Fruit fly (Drosophila melanogaster) whole organism, adult: Measurements from ENCODE around the gene CG18641.

Experiments
- CG11617 ChIP-seq: fragments of 200-800 bp; sonication (Bioruptor generic); optimal IDR thresholded peaks from 2 replicates; lab custom pipeline; 2017; ENCODE audit warnings: mild to moderate bottlenecking, missing biosample characterization, missing genetic modification reagents, missing genetic modification characterization
- CG12768 ChIP-seq: fragments of 200-800 bp; sonication (Bioruptor generic); optimal IDR thresholded peaks from 2 replicates; lab custom pipeline; 2017; ENCODE audit warnings: missing biosample characterization, missing genetic modification characterization, mild to moderate bottlenecking, moderate library complexity, missing genetic modification reagents
- CG14711 ChIP-seq: fragments of 200-800 bp; sonication (Bioruptor generic); optimal IDR thresholded peaks from 2 replicates; lab custom pipeline; 2018; ENCODE audit warnings: missing biosample characterization, mild to moderate bottlenecking, missing genetic modification characterization, moderate library complexity
- CG1620 ChIP-seq: fragments of 200-800 bp; sonication (Bioruptor generic); optimal IDR thresholded peaks from 2 replicates; lab custom pipeline; 2016; ENCODE audit warnings: missing biosample characterization, missing genetic modification characterization
- CG33017 ChIP-seq: fragments of 200-800 bp; sonication (Bioruptor generic); optimal IDR thresholded peaks from 2 replicates; lab custom pipeline; 2018; ENCODE audit warnings: missing biosample characterization, mild to moderate bottlenecking, missing genetic modification characterization, moderate library complexity
- CG5204 ChIP-seq: fragments of 200-800 bp; sonication (Bioruptor generic); optimal IDR thresholded peaks from 2 replicates; lab custom pipeline; 2016; ENCODE audit warnings: missing biosample characterization, missing genetic modification characterization
- CG7045 ChIP-seq: fragments of 200-800 bp; sonication (Bioruptor generic); optimal IDR thresholded peaks from 2 replicates; lab custom pipeline; 2017; ENCODE audit warnings: missing biosample characterization, mild to moderate bottlenecking, missing genetic modification characterization
- CG7101 ChIP-seq: fragments of 200-800 bp; sonication (Bioruptor generic); optimal IDR thresholded peaks from 2 replicates; lab custom pipeline; 2018; ENCODE audit warnings: missing biosample characterization, mild to moderate bottlenecking, missing genetic modification characterization, moderate library complexity
- Clk ChIP-seq: fragments of 200-800 bp; sonication (Bioruptor generic); optimal IDR thresholded peaks from 2 replicates; lab custom pipeline; 2017; ENCODE audit warnings: missing biosample characterization, missing genetic modification characterization
- Crg-1 ChIP-seq: fragments of 200-800 bp; sonication (Bioruptor generic); optimal IDR thresholded peaks from 2 replicates; lab custom pipeline; 2016; ENCODE audit warnings: missing biosample characterization, missing genetic modification characterization
- Hr96 ChIP-seq: fragments of 200-800 bp; sonication (Bioruptor generic); optimal IDR thresholded peaks from 2 replicates; lab custom pipeline; 2016; ENCODE audit warnings: missing biosample characterization, missing genetic modification characterization
- Mnt ChIP-seq: fragments of 200-800 bp; sonication (Bioruptor generic); optimal IDR thresholded peaks from 2 replicates; lab custom pipeline; 2016; ENCODE audit warnings: missing biosample characterization, mild to moderate bottlenecking, missing genetic modification characterization
- bab1 ChIP-seq: fragments of 200-800 bp; sonication (Bioruptor generic); optimal IDR thresholded peaks from 3 replicates; lab custom pipeline; 2019; ENCODE audit warnings: missing biosample characterization, mild to moderate bottlenecking, missing genetic modification characterization, moderate library complexity
- cic ChIP-seq: fragments of 200-800 bp; sonication (Bioruptor generic); optimal IDR thresholded peaks from 2 replicates; lab custom pipeline; 2017; ENCODE audit warnings: missing biosample characterization, mild to moderate bottlenecking, missing genetic modification characterization, moderate library complexity
- cnc ChIP-seq, 2 experiments: fragments of >200 bp; optimal IDR thresholded peaks; 2 replicates each; lab custom pipeline; 2017
- kay ChIP-seq: fragments of 200-800 bp; sonication (Bioruptor generic); peaks from one replicate; lab custom pipeline; 2016; ENCODE audit warnings: missing biosample characterization, missing genetic modification characterization, borderline replicate concordance
- ovo ChIP-seq: fragments of 200-800 bp; sonication (Bioruptor generic); optimal IDR thresholded peaks from 2 replicates; lab custom pipeline; 2016; ENCODE audit warnings: missing biosample characterization, missing genetic modification characterization
- pad ChIP-seq: fragments of 200-800 bp; sonication (Bioruptor generic); optimal IDR thresholded peaks from 3 replicates; lab custom pipeline; 2017; ENCODE audit warnings: missing biosample characterization, missing genetic modification characterization, mild to moderate bottlenecking, moderate library complexity, missing genetic modification reagents
- tj ChIP-seq: fragments of 200-800 bp; sonication (Bioruptor generic); optimal IDR thresholded peaks from 3 replicates; lab custom pipeline; 2017; ENCODE audit warnings: missing biosample characterization, mild to moderate bottlenecking, missing genetic modification characterization, moderate library complexity
- toe ChIP-seq: fragments of 200-800 bp; sonication (Bioruptor generic); optimal IDR thresholded peaks from 2 replicates; lab custom pipeline; 2016; ENCODE audit warnings: missing biosample characterization, missing genetic modification characterization

Gene CG18641

DNA sequence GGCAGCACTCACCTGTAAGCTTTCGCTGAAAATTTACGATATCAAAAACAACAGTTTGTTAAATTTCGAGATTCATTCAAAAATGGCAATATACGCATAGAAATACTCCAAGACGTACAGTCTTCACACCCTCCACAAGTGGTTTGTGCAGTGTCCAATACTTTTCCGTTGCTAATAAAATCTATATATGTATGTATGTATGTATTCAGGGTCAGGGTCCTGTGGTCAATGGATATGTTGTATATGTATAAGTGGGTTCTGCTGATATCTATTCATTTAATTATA lies 38.8 kb downstream of the CG18641 start:
- TF ChIP-seq cic (GFP tag; lab: Kevin White, UChicago) (peak; percentile 66), CG7101 (tag; lab: Kevin White, UChicago) (no peak)

DNA sequence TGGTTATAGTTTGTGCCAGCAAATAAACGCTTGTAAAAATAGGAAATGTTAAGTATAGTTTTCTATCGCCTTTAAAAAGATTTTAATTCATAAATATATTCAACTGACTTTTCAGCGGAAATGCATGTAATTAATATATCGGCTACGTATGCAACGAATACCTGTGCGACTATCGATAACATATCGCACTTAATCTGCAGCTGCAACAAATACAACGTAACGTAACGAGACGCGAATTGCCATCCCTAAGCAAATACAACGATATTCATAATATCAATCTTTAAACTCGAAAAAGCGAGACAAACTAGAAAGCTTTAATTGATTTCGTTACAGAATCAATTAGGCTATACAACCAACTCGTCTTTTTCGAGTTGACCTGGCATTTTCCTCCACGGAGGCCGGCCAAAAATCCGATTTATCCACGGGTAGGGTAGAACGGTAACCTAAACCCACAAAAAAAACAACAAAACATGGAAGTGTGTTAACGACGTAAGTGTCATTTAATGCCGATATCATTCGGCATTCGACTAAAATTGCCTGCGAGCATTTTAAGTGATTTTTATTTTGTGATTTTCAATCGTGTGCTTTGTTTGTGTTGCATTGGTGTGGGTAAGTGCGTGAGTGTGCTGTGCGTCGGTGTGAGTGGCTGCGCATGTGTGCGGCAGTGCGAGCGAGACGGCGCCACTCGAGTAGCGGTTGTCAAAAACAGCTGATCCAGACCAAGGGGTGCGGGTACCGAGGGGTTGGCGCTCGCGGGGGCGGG lies 39.3 kb downstream of the CG18641 start, which contains the start of gene Atxn7:
Gene Atxn7, plus strand, starts transcription at position 187 of the 763 bp plus-strand sequence.
- peak; percentile 49 for TF ChIP-seq tj
- TF ChIP-seq CG11617 (GFP tag; lab: Kevin White, UChicago) = peak; percentile 82
- TF ChIP-seq kay = no peak
- TF ChIP-seq CG5204 = peak; percentile 75
- TF ChIP-seq cnc (optimal IDR thresholded peaks at IDR 0.05; lab: Kevin White, UChicago) = no peak
- TF ChIP-seq Crg-1 (GFP tag; lab: Kevin White, UChicago) = peak; percentile 84
- peak; percentile 80 for TF ChIP-seq Hr96 (GFP tag; lab: Kevin White, UChicago)
- peak; percentile 87 for TF ChIP-seq CG7101 (tag; lab: Kevin White, UChicago)
- TF ChIP-seq pad (GFP tag; lab: Kevin White, UChicago) = peak; percentile 91
- peak; percentile 39 for TF ChIP-seq CG14711 (tag; lab: Kevin White, UChicago)
- TF ChIP-seq cic (GFP tag; lab: Kevin White, UChicago) = peak; percentile 49
- TF ChIP-seq CG1620 = peak; percentile 80
- TF ChIP-seq bab1 (GFP tag; lab: Kevin White, UChicago) = peak; percentile 88
- TF ChIP-seq ovo (GFP tag; lab: Kevin White, UChicago) = peak; percentile 92
- peak; percentile 70 for TF ChIP-seq Mnt (GFP tag; lab: Kevin White, UChicago)
- TF ChIP-seq CG12768 = peak; percentile 28
- peak; percentile 76 for TF ChIP-seq CG33017
- peak; percentile 74 for TF ChIP-seq CG7045 (GFP tag; lab: Kevin White, UChicago)
- TF ChIP-seq toe (GFP tag; lab: Kevin White, UChicago) = peak; percentile 80
- peak; percentile 12 for TF ChIP-seq Clk (GFP tag; lab: Kevin White, UChicago)

DNA sequence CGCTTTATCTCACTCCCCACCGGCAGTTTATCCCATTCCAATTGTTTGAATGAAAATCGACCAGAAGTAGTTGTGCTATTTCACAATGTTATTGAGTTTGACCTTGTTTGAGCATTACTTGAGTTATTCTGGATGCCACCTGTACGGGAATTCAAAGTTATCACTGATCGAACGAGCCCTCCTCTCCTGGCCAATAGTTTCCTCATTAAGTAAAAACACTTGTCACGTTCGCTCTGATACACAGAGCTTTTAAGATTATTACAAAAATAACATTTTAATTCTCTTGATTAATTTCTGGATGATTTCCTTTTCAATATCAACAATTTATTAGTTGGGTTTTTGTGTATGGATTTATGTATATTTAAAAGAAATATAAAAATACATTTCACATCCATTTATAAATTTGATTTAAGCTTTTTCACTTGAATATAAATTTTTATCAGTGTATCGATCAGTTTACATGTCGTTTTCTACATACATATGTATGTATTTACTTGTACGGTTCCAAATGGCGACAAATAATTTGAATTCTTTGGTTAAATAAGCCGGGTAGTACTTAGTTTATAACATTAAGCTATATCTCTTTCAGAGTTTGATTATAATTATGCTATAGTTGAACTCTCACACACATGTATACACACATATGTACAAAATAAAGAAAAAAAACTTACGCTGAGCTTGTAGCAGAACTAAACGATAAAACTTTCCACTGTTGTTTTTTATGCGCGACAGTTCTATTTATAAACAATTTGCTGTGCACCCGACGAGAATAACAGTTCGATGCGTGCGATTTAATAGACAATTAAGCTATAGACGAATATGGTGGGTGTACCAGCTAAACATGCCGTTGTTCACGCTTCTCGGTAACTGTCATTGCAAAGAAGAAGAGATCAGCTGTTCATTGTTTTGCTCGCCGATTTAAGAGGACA lies 41.0 kb downstream of the CG18641 start, which contains the start of the genes CG3609 and CG15390:
Gene CG3609, minus strand, starts transcription at position 810 of the 929 bp plus-strand sequence.
Gene CG15390, plus strand, starts transcription at position 896 of the 929 bp plus-strand sequence.
- peak; percentile 89 for TF ChIP-seq Hr96 (GFP tag; lab: Kevin White, UChicago)
- peak; percentile 67 for TF ChIP-seq tj
- TF ChIP-seq CG33017 = peak; percentile 92
- TF ChIP-seq kay = no peak
- TF ChIP-seq cnc (optimal IDR thresholded peaks at IDR 0.05; lab: Kevin White, UChicago) = peak in 1 of 2 experiments; percentile 38
- TF ChIP-seq CG11617 (GFP tag; lab: Kevin White, UChicago) = peak; percentile 86
- TF ChIP-seq CG5204 = peak; percentile 88
- peak; percentile 83 for TF ChIP-seq CG7101 (tag; lab: Kevin White, UChicago)
- peak; percentile 62 for TF ChIP-seq pad (GFP tag; lab: Kevin White, UChicago)
- TF ChIP-seq toe (GFP tag; lab: Kevin White, UChicago) = peak; percentile 90
- peak; percentile 94 for TF ChIP-seq bab1 (GFP tag; lab: Kevin White, UChicago)
- peak; percentile 65 for TF ChIP-seq CG14711 (tag; lab: Kevin White, UChicago)
- TF ChIP-seq Mnt (GFP tag; lab: Kevin White, UChicago) = peak; percentile 96
- peak; percentile 95 for TF ChIP-seq CG1620
- TF ChIP-seq CG7045 (GFP tag; lab: Kevin White, UChicago) = peak; percentile 78
- TF ChIP-seq CG12768 = peak; percentile 78
- no peak for TF ChIP-seq Clk (GFP tag; lab: Kevin White, UChicago)
- peak; percentile 86 for TF ChIP-seq cic (GFP tag; lab: Kevin White, UChicago)
- TF ChIP-seq Crg-1 (GFP tag; lab: Kevin White, UChicago) = peak; percentile 86
- TF ChIP-seq ovo (GFP tag; lab: Kevin White, UChicago) = peak; percentile 79

DNA sequence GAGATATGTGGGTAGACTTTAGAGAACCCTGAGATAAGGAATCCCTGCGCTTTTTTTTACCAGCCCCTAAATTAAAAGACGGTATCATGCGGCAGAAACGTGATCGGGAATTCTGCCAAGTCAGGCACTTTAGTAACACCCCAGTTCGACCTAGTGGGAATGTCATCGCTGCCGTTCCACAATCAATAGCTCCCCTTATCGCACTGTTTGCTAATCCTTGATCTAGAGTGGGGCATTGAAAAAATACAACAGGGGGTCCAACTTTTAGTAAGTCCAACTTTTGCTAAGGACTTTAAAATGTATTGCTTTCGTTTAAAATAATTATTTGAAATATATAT lies 43.0 kb downstream of the CG18641 start:
- TF ChIP-seq bab1 (GFP tag; lab: Kevin White, UChicago) (no peak), tj (peak; percentile 62), cnc (optimal IDR thresholded peaks at IDR 0.05; lab: Kevin White, UChicago) (peak; percentile 38 to 93), kay (peak; percentile 65)

DNA sequence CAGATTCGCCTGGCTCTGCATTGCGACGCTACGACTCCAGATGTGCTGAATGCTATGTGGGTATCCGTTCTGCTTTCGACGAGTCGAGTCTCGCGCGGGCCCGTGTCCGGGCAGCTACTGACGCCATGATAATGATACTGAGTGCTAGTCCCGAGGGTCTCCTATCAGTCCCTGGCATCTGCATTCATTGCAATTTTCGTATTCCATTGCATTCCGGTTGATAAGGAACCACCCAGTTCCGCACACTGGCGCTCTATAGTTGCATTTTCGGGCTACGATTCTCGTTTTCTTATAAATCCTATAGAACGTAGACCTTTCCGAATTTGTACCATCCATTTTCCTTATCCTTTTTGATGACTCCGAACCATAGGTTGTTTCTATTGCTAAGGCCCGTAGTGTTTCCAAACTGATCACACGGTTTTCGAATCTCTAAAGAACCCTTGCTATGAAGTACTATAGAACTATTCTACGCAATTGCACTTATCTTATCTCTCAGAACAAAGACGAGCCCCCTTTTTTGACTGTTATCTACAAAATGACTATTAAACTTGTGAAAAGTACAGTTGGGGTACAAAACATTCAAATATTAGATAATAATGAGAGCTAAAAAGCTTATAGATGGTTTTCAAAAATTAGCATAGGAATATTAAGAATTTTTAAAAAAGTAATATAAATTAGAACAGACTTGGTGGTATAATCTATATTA lies 43.6 kb downstream of the CG18641 start, which contains the start of gene CG3597:
Gene CG3597, minus strand, starts transcription at position 119 of the 706 bp plus-strand sequence.
- TF ChIP-seq bab1 (GFP tag; lab: Kevin White, UChicago) (no peak), CG11617 (GFP tag; lab: Kevin White, UChicago) (no peak), pad (GFP tag; lab: Kevin White, UChicago) (no peak), CG1620 (no peak), Clk (GFP tag; lab: Kevin White, UChicago) (no peak), CG12768 (no peak), Mnt (GFP tag; lab: Kevin White, UChicago) (no peak), CG7045 (GFP tag; lab: Kevin White, UChicago) (no peak), cic (GFP tag; lab: Kevin White, UChicago) (peak; percentile 85), ovo (GFP tag; lab: Kevin White, UChicago) (no peak), cnc (optimal IDR thresholded peaks at IDR 0.05; lab: Kevin White, UChicago) (no peak), Hr96 (GFP tag; lab: Kevin White, UChicago) (no peak), kay (peak; percentile 83), tj (peak; percentile 51), CG7101 (tag; lab: Kevin White, UChicago) (no peak), CG5204 (no peak)
